Fruit fly (Drosophila melanogaster) whole organism, pupa: ENCODE results near the gene Fdh.

Source experiments
- CG10348 ChIP-seq: fragments of 200-800 bp; sonication (Bioruptor generic); IDR thresholded peaks from 2 replicates; pipeline ENCODE4 v1.3.6; 2022; ENCODE audit warnings: missing biosample characterization, missing genetic modification characterization
- CG13204 ChIP-seq: fragments of 200-800 bp; sonication (Bioruptor generic); optimal IDR thresholded peaks from 2 replicates; lab custom pipeline; 2018; ENCODE audit warnings: missing biosample characterization, mild to moderate bottlenecking, missing genetic modification characterization, moderate library complexity
- CG14655 ChIP-seq: fragments of 200-800 bp; sonication (Bioruptor generic); optimal IDR thresholded peaks from 3 replicates; lab custom pipeline; 2017; ENCODE audit warnings: mild to moderate bottlenecking, missing biosample characterization, missing genetic modification reagents, missing genetic modification characterization
- CG15710 ChIP-seq: fragments of 200-800 bp; sonication (Bioruptor generic); optimal IDR thresholded peaks from 2 replicates; lab custom pipeline; 2018; ENCODE audit warnings: missing biosample characterization, mild to moderate bottlenecking, missing genetic modification characterization, moderate library complexity
- CG17806 ChIP-seq: fragments of 200-800 bp; sonication (Bioruptor generic); optimal IDR thresholded peaks from 2 replicates; lab custom pipeline; 2018; ENCODE audit warnings: missing biosample characterization, mild to moderate bottlenecking, missing genetic modification characterization, moderate library complexity
- CG32121 ChIP-seq: fragments of 200-800 bp; sonication (Bioruptor generic); IDR thresholded peaks from 2 replicates; pipeline ENCODE4 v1.3.6; 2022; ENCODE audit warnings: missing biosample characterization, missing genetic modification characterization
- CG34367 ChIP-seq: fragments of 200-800 bp; sonication (Bioruptor generic); optimal IDR thresholded peaks from 2 replicates; lab custom pipeline; 2018; ENCODE audit warnings: missing biosample characterization, mild to moderate bottlenecking, missing genetic modification characterization
- CG8159 ChIP-seq: fragments of 200-800 bp; sonication (Bioruptor generic); optimal IDR thresholded peaks from 3 replicates; lab custom pipeline; 2018; ENCODE audit warnings: missing biosample characterization, mild to moderate bottlenecking, missing genetic modification characterization, moderate library complexity
- CG8301 ChIP-seq: fragments of 200-800 bp; sonication (Bioruptor generic); optimal IDR thresholded peaks from 2 replicates; lab custom pipeline; 2018; ENCODE audit warnings: missing biosample characterization, mild to moderate bottlenecking, missing genetic modification characterization
- CG9948 ChIP-seq: fragments of 200-800 bp; sonication (Bioruptor generic); optimal IDR thresholded peaks from 2 replicates; lab custom pipeline; 2018; ENCODE audit warnings: missing biosample characterization, mild to moderate bottlenecking, missing genetic modification characterization, moderate library complexity
- D1 ChIP-seq: fragments of 200-800 bp; sonication (Bioruptor generic); optimal IDR thresholded peaks from 2 replicates; lab custom pipeline; 2018; ENCODE audit warnings: missing biosample characterization, mild to moderate bottlenecking, missing genetic modification characterization, moderate library complexity
- EcR ChIP-seq: fragments of 200-800 bp; sonication (Bioruptor generic); optimal IDR thresholded peaks from 3 replicates; lab custom pipeline; 2019; ENCODE audit warnings: missing biosample characterization, missing genetic modification characterization, mild to moderate bottlenecking, moderate library complexity, missing genetic modification reagents
- Ets98B ChIP-seq: fragments of 200-800 bp; sonication (Bioruptor generic); IDR thresholded peaks from 2 replicates; pipeline ENCODE4 v1.3.6; 2022; ENCODE audit warnings: missing biosample characterization, missing genetic modification characterization
- gl ChIP-seq: fragments of 200-800 bp; sonication (Bioruptor generic); optimal IDR thresholded peaks from 2 replicates; lab custom pipeline; 2018; ENCODE audit warnings: missing biosample characterization, mild to moderate bottlenecking, missing genetic modification characterization

DNA sequence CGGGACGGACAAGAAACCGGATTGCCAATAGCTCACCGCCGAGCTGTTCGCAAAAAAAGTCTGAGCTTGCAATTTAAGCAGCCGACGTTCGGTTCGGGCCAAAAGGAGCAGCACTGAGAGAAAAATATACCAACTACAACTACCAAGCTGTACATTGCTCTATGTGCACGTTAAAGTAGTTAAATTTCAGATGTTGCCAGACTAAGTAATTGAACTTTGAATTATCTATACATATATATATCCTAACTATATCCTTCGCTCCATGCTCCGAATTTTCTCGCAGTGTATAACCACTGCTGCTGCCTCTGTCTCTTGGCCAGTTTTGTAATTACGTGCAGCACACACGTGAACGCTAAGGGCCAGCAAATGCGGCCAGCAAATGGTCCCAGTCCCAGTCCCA lies 37.3 kb downstream of the Fdh start:
- peak; percentile 75 for TF ChIP-seq CG10348
- TF ChIP-seq D1 (tag; lab: Kevin White, UChicago) = peak; percentile 68
- TF ChIP-seq CG15710 (tag; lab: Kevin White, UChicago) = peak; percentile 94
- TF ChIP-seq Ets98B = peak; percentile 96
- peak; percentile 96 for TF ChIP-seq CG13204 (GFP tag; lab: Kevin White, UChicago)
- peak; percentile 96 for TF ChIP-seq CG14655 (GFP tag; lab: Kevin White, UChicago)
- peak; percentile 93 for TF ChIP-seq CG8159 (tag; lab: Kevin White, UChicago)
- TF ChIP-seq CG34367 (tag; lab: Kevin White, UChicago) = peak; percentile 95
- peak; percentile 96 for TF ChIP-seq CG8301
- peak; percentile 67 for TF ChIP-seq EcR (GFP tag; lab: Kevin White, UChicago)
- TF ChIP-seq CG9948 = peak; percentile 94
- peak; percentile 93 for TF ChIP-seq CG32121
- peak; percentile 94 for TF ChIP-seq CG17806
- TF ChIP-seq gl (tag; lab: Kevin White, UChicago) = peak; percentile 92
